Fruit fly (Drosophila melanogaster): ENCODE data around the gene CG6324.

CG6324 gene

DNA sequence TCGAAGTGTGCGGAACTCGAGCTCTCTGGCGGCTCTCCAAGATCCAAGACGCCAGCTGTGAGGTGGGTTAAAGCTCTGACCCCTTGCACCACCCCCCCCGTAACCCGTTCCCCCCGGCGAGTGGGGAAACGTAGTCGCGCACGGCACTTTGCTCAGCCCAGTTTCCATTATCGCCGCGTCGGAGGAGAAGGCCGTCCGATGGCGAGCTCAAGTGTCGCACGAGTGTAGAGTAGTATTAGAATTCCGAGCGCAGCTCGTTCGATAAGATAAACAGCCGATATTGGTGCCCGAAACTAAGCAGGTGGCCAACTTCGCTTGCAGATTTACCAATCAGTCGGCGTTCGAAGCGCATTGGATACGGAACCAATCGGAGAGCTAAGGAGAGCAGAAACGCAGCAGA, 10.5 kb upstream of the CG6324 start (continued):
- no peak for TF ChIP-seq tio (GFP tag; optimal IDR thresholded peaks at IDR 0.05)
- TF ChIP-seq CG18262 (tag; optimal IDR thresholded peaks at IDR 0.05) = no peak
- no peak for TF ChIP-seq CG8388 (GFP tag; optimal IDR thresholded peaks at IDR 0.05)
- TF ChIP-seq Hr3 (GFP tag; optimal IDR thresholded peaks at IDR 0.05) = no peak
- no peak for TF ChIP-seq CG16779 (GFP tag; IDR thresholded peaks at IDR 0.05)
- no peak for TF ChIP-seq Six4 (GFP tag; optimal IDR thresholded peaks at IDR 0.05)
- no peak for TF ChIP-seq CG9932 (GFP tag; IDR thresholded peaks at IDR 0.05)
- TF ChIP-seq CG15073 (GFP tag; optimal IDR thresholded peaks at IDR 0.05) = no peak
- TF ChIP-seq trem (tag; optimal IDR thresholded peaks at IDR 0.05) = no peak
- TF ChIP-seq CG11398 (GFP tag; optimal IDR thresholded peaks at IDR 0.05) = no peak
- TF ChIP-seq NfI (GFP tag; optimal IDR thresholded peaks at IDR 0.05) = no peak
- no peak for TF ChIP-seq CG12942 (GFP tag; optimal IDR thresholded peaks at IDR 0.05)
- no peak for TF ChIP-seq CG12391 (tag; optimal IDR thresholded peaks at IDR 0.05)
- no peak for TF ChIP-seq CG3726 (GFP tag; IDR thresholded peaks at IDR 0.05)
- no peak for TF ChIP-seq CG7357 (GFP tag; IDR thresholded peaks at IDR 0.05)
- TF ChIP-seq CG10959 (GFP tag; IDR thresholded peaks at IDR 0.05) = no peak
- TF ChIP-seq Dref (GFP tag; IDR thresholded peaks at IDR 0.05) = no peak
- TF ChIP-seq Bgb (GFP tag; IDR thresholded peaks at IDR 0.05; ENCODE audit: partially characterized antibody) = peak; percentile 41; the same call in 1 of the 2 replicates
- no peak for TF ChIP-seq zfh2 (GFP tag; optimal IDR thresholded peaks at IDR 0.05)
- no peak for TF ChIP-seq CG30020 (tag; optimal IDR thresholded peaks at IDR 0.05)
- TF ChIP-seq CG13296 (GFP tag; optimal IDR thresholded peaks at IDR 0.05) = no peak
- TF ChIP-seq B-H1 (GFP tag; IDR thresholded peaks at IDR 0.05) = no peak
- TF ChIP-seq Doc3 (GFP tag; IDR thresholded peaks at IDR 0.05; ENCODE audit: partially characterized antibody) = 0 out of 3 replicates have a peak, but pooled peaks have one; percentile 19
- TF ChIP-seq mam (GFP tag; optimal IDR thresholded peaks at IDR 0.05) = no peak
- no peak for TF ChIP-seq NFAT (GFP tag; IDR thresholded peaks at IDR 0.05)
- no peak for TF ChIP-seq Dek (tag; optimal IDR thresholded peaks at IDR 0.05)
- no peak for TF ChIP-seq sqz (GFP tag; optimal IDR thresholded peaks at IDR 0.05)
- TF ChIP-seq dmrt11E (tag; optimal IDR thresholded peaks at IDR 0.05) = no peak
- TF ChIP-seq nerfin-1 (tag; optimal IDR thresholded peaks at IDR 0.05) = no peak
- TF ChIP-seq CG34422 (GFP tag; IDR thresholded peaks at IDR 0.05) = 0 out of 3 replicates have a peak, but pooled peaks have one; percentile 26
- no peak for TF ChIP-seq CG17186 (GFP tag; optimal IDR thresholded peaks at IDR 0.05)
- TF ChIP-seq Hr78 (GFP tag; optimal IDR thresholded peaks at IDR 0.05) = peak in 1 of 2 experiments; percentile 98
- no peak for TF ChIP-seq fd96Cb (tag; optimal IDR thresholded peaks at IDR 0.05)
- TF ChIP-seq crc (GFP tag; optimal IDR thresholded peaks at IDR 0.05) = no peak
- TF ChIP-seq bigmax (GFP tag; optimal IDR thresholded peaks at IDR 0.05) = no peak
- no peak for TF ChIP-seq CG11695 (GFP tag; IDR thresholded peaks at IDR 0.05)
- no peak for TF ChIP-seq zfh1 (GFP tag; IDR thresholded peaks at IDR 0.05)
- TF ChIP-seq CG9609 (GFP tag; optimal IDR thresholded peaks at IDR 0.05) = no peak
- peak; percentile 42 for TF ChIP-seq CG13894 (tag; optimal IDR thresholded peaks at IDR 0.05)
- peak; percentile 71 for TF ChIP-seq Med (GFP tag)
- TF ChIP-seq crol (GFP tag; IDR thresholded peaks at IDR 0.05) = peak; percentile 96
- no peak for TF ChIP-seq lab (GFP tag; optimal IDR thresholded peaks at IDR 0.05)
- no peak for TF ChIP-seq CG31224 (GFP tag; IDR thresholded peaks at IDR 0.05)
- no peak for TF ChIP-seq CG8944 (GFP tag; optimal IDR thresholded peaks at IDR 0.05)
- no peak for TF ChIP-seq Opbp (GFP tag; IDR thresholded peaks at IDR 0.05; ENCODE audit: partially characterized antibody)
- TF ChIP-seq dpn (GFP tag; optimal IDR thresholded peaks at IDR 0.05) = no peak
- TF ChIP-seq klu (GFP tag; IDR thresholded peaks at IDR 0.05) = no peak
- TF ChIP-seq danr (GFP tag; IDR thresholded peaks at IDR 0.05) = no peak
- no peak for TF ChIP-seq oc (tag; optimal IDR thresholded peaks at IDR 0.05)
- TF ChIP-seq MTF-1 (GFP tag; optimal IDR thresholded peaks at IDR 0.05; ENCODE audit: borderline replicate concordance) = no peak
- TF ChIP-seq Rfx (GFP tag; IDR thresholded peaks at IDR 0.05) = 0 out of 2 replicates have a peak, but pooled peaks have one; percentile 4
